Fruit fly (Drosophila melanogaster): ENCODE measurements around the gene yellow-c.

DNA sequence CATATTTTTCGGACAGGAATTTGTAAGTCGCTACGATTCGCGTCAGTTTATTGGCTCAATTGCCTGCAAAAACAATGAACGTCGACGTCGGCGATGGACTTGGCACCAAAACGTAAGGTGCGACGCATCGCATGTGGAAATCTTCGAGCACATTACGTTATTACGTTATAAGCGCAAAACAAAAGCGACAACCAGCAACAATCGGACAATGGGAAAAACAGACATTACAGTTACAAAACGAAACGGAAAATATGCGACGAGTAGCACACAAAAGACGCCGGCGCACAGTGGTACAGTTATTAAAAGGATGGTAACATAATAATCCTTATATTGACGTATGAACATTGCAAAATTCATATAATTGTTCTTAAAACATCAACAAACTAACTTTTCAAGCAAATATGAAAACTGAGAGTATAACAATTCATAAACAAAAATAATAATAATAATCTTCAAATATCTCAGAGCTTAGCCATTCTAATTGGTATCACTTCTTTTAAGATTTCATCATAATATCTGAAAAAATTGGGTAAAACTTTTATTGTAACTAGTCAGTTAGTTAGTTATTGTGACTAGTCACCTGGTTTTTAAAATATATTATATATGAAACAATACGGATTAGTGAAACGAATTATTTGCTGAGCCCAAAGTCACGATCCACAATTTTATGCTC lies 40.2 kb upstream of the yellow-c start:
- TF ChIP-seq pros (GFP tag; optimal IDR thresholded peaks at IDR 0.05) (no peak), CG7928 (GFP tag; optimal IDR thresholded peaks at IDR 0.05) (no peak), fru (optimal IDR thresholded peaks at IDR 0.05) (no peak), Oli (tag; optimal IDR thresholded peaks at IDR 0.05) (peak; percentile 23), Oaz (GFP tag; IDR thresholded peaks at IDR 0.05) (no peak), CG17328 (GFP tag; IDR thresholded peaks at IDR 0.05) (no peak), CG9876 (GFP tag; optimal IDR thresholded peaks at IDR 0.05) (no peak), fd102C (GFP tag; optimal IDR thresholded peaks at IDR 0.05) (no peak), Fer1 (GFP tag; optimal IDR thresholded peaks at IDR 0.05) (no peak), fu2 (GFP tag; optimal IDR thresholded peaks at IDR 0.05) (no peak), Deaf1 (tag; optimal IDR thresholded peaks at IDR 0.05) (no peak), CG17829 (tag; optimal IDR thresholded peaks at IDR 0.05) (no peak), BtbVII (GFP tag; optimal IDR thresholded peaks at IDR 0.05) (no peak)

Data from whole organism, embryonic.